Worm (Caenorhabditis elegans) whole organism, L4 larva: ENCODE results near the gene glt-4.
A peak's percentile ranks its signal among the peaks of the same experiment; 100 is the strongest.

Experiments used
- F10B5.3 ChIP-seq: sonication (generic microtip); optimal IDR thresholded peaks from 2 replicates; lab custom pipeline; 2016; ENCODE audit warnings: mild to moderate bottlenecking, missing genetic modification characterization, missing compliant biosample characterization
- F37D6.2 ChIP-seq: sonication (generic microtip); optimal IDR thresholded peaks from 2 replicates; lab custom pipeline; 2016; ENCODE audit warnings: mild to moderate bottlenecking, missing genetic modification characterization, missing compliant biosample characterization
- F44E2.7 ChIP-seq: fragments of 200-800 bp; sonication (Bioruptor generic); IDR thresholded peaks from 2 replicates; pipeline ENCODE4 v2.1.2; 2022; ENCODE audit warnings: missing genetic modification characterization, missing compliant biosample characterization
- T26A8.4 ChIP-seq: fragments of 200-800 bp; sonication (Bioruptor generic); IDR thresholded peaks from 2 replicates; pipeline ENCODE4 v1.3.6; 2022; ENCODE audit warnings: missing genetic modification characterization, missing compliant biosample characterization
- ZK337.2 ChIP-seq: fragments of 200-800 bp; sonication (Bioruptor generic); IDR thresholded peaks from 2 replicates; pipeline ENCODE4 v1.3.6; 2022; ENCODE audit warnings: missing genetic modification reagents, missing genetic modification characterization, missing compliant biosample characterization
- ZK546.5 ChIP-seq, 2 experiments: sonication (generic microtip); optimal IDR thresholded peaks; 2 replicates each; lab custom pipeline; 2017; ENCODE audit warnings: missing biosample characterization in 2 of 2, missing genetic modification characterization in 2 of 2
- aha-1 ChIP-seq: fragments of 150-350 bp; peaks from one replicate; lab custom pipeline; 2014; ENCODE audit warnings: missing biosample characterization, missing genetic modification characterization
- ama-1 ChIP-seq: fragments of 150-350 bp; optimal IDR thresholded peaks from 2 replicates; lab custom pipeline; 2014; ENCODE audit warnings: inconsistent platforms, mixed read lengths
- arid-1 ChIP-seq: fragments of 200-800 bp; sonication (Bioruptor generic); conservative IDR thresholded peaks from 2 replicates; pipeline ENCODE4 v1.3.6; 2022; ENCODE audit warnings: missing genetic modification reagents, missing genetic modification characterization, missing compliant biosample characterization
- attf-4 ChIP-seq: sonication (generic microtip); optimal IDR thresholded peaks from 3 replicates; lab custom pipeline; 2017; ENCODE audit warnings: missing biosample characterization, missing genetic modification characterization
- ceh-20 ChIP-seq: fragments of 200-800 bp; sonication (Bioruptor generic); IDR thresholded peaks from 2 replicates; pipeline ENCODE4 v1.3.6; 2022; ENCODE audit warnings: missing genetic modification reagents, missing genetic modification characterization, missing compliant biosample characterization
- ceh-62 ChIP-seq: sonication (generic microtip); optimal IDR thresholded peaks from 2 replicates; lab custom pipeline; 2017; ENCODE audit warnings: missing biosample characterization, missing genetic modification characterization
- ceh-82 ChIP-seq: sonication (generic microtip); optimal IDR thresholded peaks from 2 replicates; lab custom pipeline; 2017; ENCODE audit warnings: missing biosample characterization, missing genetic modification characterization
- cey-2 ChIP-seq: sonication (generic microtip); optimal IDR thresholded peaks from 3 replicates; lab custom pipeline; 2017; ENCODE audit warnings: missing genetic modification characterization, mild to moderate bottlenecking, missing compliant biosample characterization, antibody characterized with exemption, borderline replicate concordance; ENCODE audit not compliant: insufficient read depth
- ctbp-1 ChIP-seq: fragments of 200-800 bp; sonication (Bioruptor generic); IDR thresholded peaks from 2 replicates; pipeline ENCODE4 v1.3.6; 2022; ENCODE audit warnings: missing genetic modification reagents, missing genetic modification characterization, missing compliant biosample characterization
- daf-16 ChIP-seq, 3 experiments: sonication (generic microtip); optimal IDR thresholded peaks; 2 replicates each; lab custom pipeline; 2016 to 2017; ENCODE audit warnings: missing genetic modification characterization in 3 of 3, missing genetic modification reagents in 3 of 3, mild to moderate bottlenecking in 2 of 3, missing compliant biosample characterization in 2 of 3, missing biosample characterization in 1 of 3, moderate library complexity in 1 of 3
- daf-8 ChIP-seq: fragments of 200-800 bp; sonication (Bioruptor generic); IDR thresholded peaks from 2 replicates; pipeline ENCODE4 v1.3.6; 2022; ENCODE audit warnings: missing genetic modification characterization, missing compliant biosample characterization
- dpl-1 ChIP-seq: fragments of 150-350 bp; optimal IDR thresholded peaks from 2 replicates; lab custom pipeline; 2014; ENCODE audit warnings: missing biosample characterization, missing genetic modification reagents, missing genetic modification characterization
- duxl-1 ChIP-seq: sonication (generic microtip); optimal IDR thresholded peaks from 2 replicates; lab custom pipeline; 2016; ENCODE audit warnings: mild to moderate bottlenecking, missing genetic modification characterization, moderate library complexity, missing compliant biosample characterization; ENCODE audit not compliant: poor library complexity
- hlh-30 ChIP-seq: sonication (generic microtip); optimal IDR thresholded peaks from 2 replicates; lab custom pipeline; 2017; ENCODE audit warnings: antibody characterized with exemption, mild to moderate bottlenecking, missing genetic modification characterization, missing compliant biosample characterization; ENCODE audit not compliant: insufficient read depth
- hmg-1.1 ChIP-seq: fragments of 200-800 bp; sonication (Bioruptor generic); IDR thresholded peaks from 2 replicates; pipeline ENCODE4 v1.3.6; 2022; ENCODE audit warnings: missing genetic modification reagents, missing genetic modification characterization, missing compliant biosample characterization
- jun-1 ChIP-seq: fragments of 150-350 bp; optimal IDR thresholded peaks from 2 replicates; lab custom pipeline; 2014; ENCODE audit warnings: missing biosample characterization, missing genetic modification reagents, missing genetic modification characterization
- lin-1 ChIP-seq: fragments of 200-800 bp; sonication (Bioruptor generic); IDR thresholded peaks from 2 replicates; pipeline ENCODE4 v1.3.6; 2022; ENCODE audit warnings: missing genetic modification reagents, missing genetic modification characterization, missing compliant biosample characterization
- lin-15B ChIP-seq: fragments of 150-350 bp; sonication (generic microtip); optimal IDR thresholded peaks from 3 replicates; lab custom pipeline; 2014; ENCODE audit warnings: missing biosample characterization, missing genetic modification characterization
- lin-29 ChIP-seq: fragments of 200-800 bp; sonication (Bioruptor generic); IDR thresholded peaks from 2 replicates; pipeline ENCODE4 v1.3.6; 2022; ENCODE audit warnings: missing genetic modification reagents, missing genetic modification characterization, missing compliant biosample characterization
- lin-38 ChIP-seq: fragments of 200-800 bp; sonication (Bioruptor generic); IDR thresholded peaks from 2 replicates; pipeline ENCODE4 v1.3.6; 2022; ENCODE audit warnings: missing genetic modification reagents, missing genetic modification characterization, missing compliant biosample characterization
- lir-3 ChIP-seq: sonication (generic microtip); optimal IDR thresholded peaks from 2 replicates; lab custom pipeline; 2016; ENCODE audit warnings: mild to moderate bottlenecking, missing genetic modification characterization, missing compliant biosample characterization
- lsy-2 ChIP-seq, 2 experiments: fragments of 150-350 bp in 1 of 2; sonication (generic microtip) in 1 of 2; optimal IDR thresholded peaks; 2 replicates each; lab custom pipeline; 2014 to 2017; ENCODE audit warnings: missing biosample characterization in 2 of 2, missing genetic modification characterization in 2 of 2
- mdl-1 ChIP-seq, 2 experiments: fragments of 150-350 bp in 1 of 2; sonication (generic microtip) in 1 of 2; optimal IDR thresholded peaks; 2 replicates each; lab custom pipeline; 2014 to 2017; ENCODE audit warnings: missing biosample characterization in 2 of 2, missing genetic modification characterization in 2 of 2
- mxl-3 ChIP-seq: fragments of 200-800 bp; sonication (Bioruptor generic); optimal IDR thresholded peaks from 2 replicates; lab custom pipeline; 2018; ENCODE audit warnings: mild to moderate bottlenecking, missing genetic modification characterization, missing compliant biosample characterization
- nhr-102 ChIP-seq: sonication (generic microtip); optimal IDR thresholded peaks from 2 replicates; lab custom pipeline; 2016; ENCODE audit warnings: mild to moderate bottlenecking, missing genetic modification characterization, moderate library complexity, missing compliant biosample characterization
- nhr-25 ChIP-seq: sonication (generic microtip); optimal IDR thresholded peaks from 2 replicates; lab custom pipeline; 2017; ENCODE audit warnings: missing genetic modification characterization, mild to moderate bottlenecking, missing compliant biosample characterization, antibody characterized with exemption, moderate library complexity, borderline replicate concordance; ENCODE audit not compliant: insufficient read depth
- nhr-28 ChIP-seq: fragments of 150-350 bp; optimal IDR thresholded peaks from 2 replicates; lab custom pipeline; 2014; ENCODE audit warnings: missing biosample characterization, missing genetic modification characterization
- nhr-41 ChIP-seq: fragments of 200-800 bp; sonication (Bioruptor generic); IDR thresholded peaks from 2 replicates; pipeline ENCODE4 v1.3.6; 2022; ENCODE audit warnings: missing genetic modification reagents, missing genetic modification characterization, missing compliant biosample characterization
- pha-4 ChIP-seq, 2 experiments: fragments of 150-350 bp in 1 of 2; fragments of 200-800 bp in 1 of 2; sonication (Bioruptor generic) in 1 of 2; IDR thresholded peaks in 1 of 2; optimal IDR thresholded peaks in 1 of 2; 2 replicates each; pipeline versions ENCODE4 v1.3.6 to Lab custom; 2014 to 2022; ENCODE audit warnings: missing genetic modification characterization in 2 of 2, missing genetic modification reagents in 2 of 2, missing biosample characterization in 1 of 2, missing compliant biosample characterization in 1 of 2
- pqm-1 ChIP-seq: sonication (generic microtip); optimal IDR thresholded peaks from 2 replicates; lab custom pipeline; 2017; ENCODE audit warnings: missing biosample characterization, missing genetic modification characterization
- saeg-2 ChIP-seq: fragments of 200-800 bp; sonication (Bioruptor generic); IDR thresholded peaks from 2 replicates; pipeline ENCODE4 v1.3.6; 2022; ENCODE audit warnings: missing genetic modification reagents, missing genetic modification characterization, missing compliant biosample characterization
- set-16 ChIP-seq: fragments of 200-800 bp; sonication (Bioruptor generic); IDR thresholded peaks from 2 replicates; pipeline ENCODE4 v1.3.6; 2022; ENCODE audit warnings: missing genetic modification reagents, missing genetic modification characterization, missing compliant biosample characterization
- skn-1 ChIP-seq: fragments of 150-350 bp; optimal IDR thresholded peaks from 2 replicates; lab custom pipeline; 2014; ENCODE audit warnings: missing biosample characterization, missing genetic modification characterization
- snpc-1.2 ChIP-seq: fragments of 200-800 bp; sonication (Bioruptor generic); IDR thresholded peaks from 2 replicates; pipeline ENCODE4 v1.3.6; 2022; ENCODE audit warnings: missing genetic modification reagents, missing genetic modification characterization, missing compliant biosample characterization
- spr-3 ChIP-seq: fragments of 200-800 bp; sonication (Bioruptor generic); optimal IDR thresholded peaks from 2 replicates; lab custom pipeline; 2018; ENCODE audit warnings: mild to moderate bottlenecking, missing genetic modification characterization, missing compliant biosample characterization
- tag-97 ChIP-seq: fragments of 200-800 bp; sonication (Bioruptor generic); IDR thresholded peaks from 2 replicates; pipeline ENCODE4 v1.3.6; 2022; ENCODE audit warnings: missing genetic modification characterization, missing compliant biosample characterization
- unc-39 ChIP-seq: sonication (generic microtip); optimal IDR thresholded peaks from 2 replicates; lab custom pipeline; 2017; ENCODE audit warnings: missing biosample characterization, missing genetic modification characterization
- unc-62 ChIP-seq, 3 experiments: fragments of 150-350 bp in 1 of 3; sonication (generic microtip); optimal IDR thresholded peaks in 2 of 3; peaks in 1 of 3; 1 replicate in 1 of 3; 2 replicates in 2 of 3; lab custom pipeline; 2014 to 2017; ENCODE audit warnings: missing biosample characterization in 3 of 3, missing genetic modification characterization in 3 of 3, missing genetic modification reagents in 3 of 3, missing genotype in 1 of 3
- vab-7 ChIP-seq: fragments of 200-800 bp; sonication (Bioruptor generic); IDR thresholded peaks from 2 replicates; pipeline ENCODE4 v1.3.6; 2022; ENCODE audit warnings: missing genetic modification reagents, missing genetic modification characterization, missing compliant biosample characterization
- zag-1 ChIP-seq: fragments of 150-350 bp; optimal IDR thresholded peaks from 2 replicates; lab custom pipeline; 2014; ENCODE audit warnings: missing biosample characterization, missing genetic modification characterization
- zfp-2 ChIP-seq: sonication (generic microtip); optimal IDR thresholded peaks from 2 replicates; lab custom pipeline; 2016; ENCODE audit warnings: mild to moderate bottlenecking, missing genetic modification characterization, missing compliant biosample characterization
- zfp-3 ChIP-seq: fragments of 200-800 bp; sonication (Bioruptor generic); conservative IDR thresholded peaks from 2 replicates; pipeline ENCODE4 v1.3.6; 2022; ENCODE audit warnings: missing genetic modification reagents, missing genetic modification characterization, missing compliant biosample characterization
- zip-2 ChIP-seq: fragments of 150-350 bp; optimal IDR thresholded peaks from 2 replicates; lab custom pipeline; 2014; ENCODE audit warnings: missing biosample characterization, missing genetic modification characterization
- ztf-7 ChIP-seq: fragments of 150-350 bp; optimal IDR thresholded peaks from 2 replicates; lab custom pipeline; 2014; ENCODE audit warnings: missing biosample characterization, missing genetic modification characterization

Gene glt-4

DNA sequence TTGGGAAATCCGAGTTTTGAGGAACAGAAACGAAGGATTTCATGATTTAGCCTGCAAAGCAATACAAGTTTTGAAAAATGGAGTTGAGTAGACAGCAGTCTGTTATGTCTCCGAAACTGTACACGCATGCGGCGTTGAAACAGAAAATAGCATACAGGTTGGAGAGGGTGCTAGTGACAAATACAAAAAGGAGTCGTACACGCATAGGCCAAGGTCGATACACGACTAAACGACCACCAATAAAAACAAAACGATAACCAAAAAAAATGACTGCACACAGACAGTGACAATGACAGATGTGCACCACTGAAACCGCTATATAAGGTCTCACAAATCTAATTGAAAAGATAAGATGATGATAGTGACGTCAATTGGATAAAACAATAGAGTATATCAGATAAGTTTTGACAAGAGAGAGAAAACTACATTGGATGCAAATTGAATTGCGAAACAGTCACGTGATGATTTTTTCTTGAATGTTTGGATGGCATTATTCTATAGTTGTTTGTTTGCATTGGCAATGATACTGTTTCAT lies 45.7 kb downstream of the glt-4 start, which contains the start of gene fah-1 (continued):
- no peak for TF ChIP-seq tag-97 (GFP tag; lab: Robert Waterston, UW)
- TF ChIP-seq ceh-62, result no peak
- peak; percentile 39; the same call in 1 of the 2 replicates for TF ChIP-seq T26A8.4
- TF ChIP-seq unc-39, result no peak
- TF ChIP-seq F44E2.7 (GFP tag; lab: Robert Waterston, UW), result no peak
- TF ChIP-seq mdl-1 (tag; optimal IDR thresholded peaks at IDR 0.05; lab: Kevin White, UChicago), result peak in 1 of 2 experiments; percentile 57
- TF ChIP-seq lin-29, result no peak
- peak; percentile 15 for TF ChIP-seq cey-2 (tag; lab: Kevin White, UChicago)
- TF ChIP-seq ZK546.5 (tag; optimal IDR thresholded peaks at IDR 0.05; lab: Kevin White, UChicago), result no peak
- peak; percentile 86 for TF ChIP-seq aha-1 (tag; lab: Kevin White, UChicago)
- TF ChIP-seq nhr-25, result peak; percentile 86
- no peak for TF ChIP-seq ctbp-1 (GFP tag; lab: Robert Waterston, UW)
- no peak for TF ChIP-seq F37D6.2 (tag; lab: Kevin White, UChicago)
- TF ChIP-seq zfp-2, result no peak
- no peak for TF ChIP-seq pha-4 (GFP tag; IDR thresholded peaks at IDR 0.05; lab: Robert Waterston, UW)
- no peak for TF ChIP-seq pha-4 (tag; optimal IDR thresholded peaks at IDR 0.05; lab: Kevin White, UChicago)
- TF ChIP-seq duxl-1 (tag; lab: Kevin White, UChicago), result no peak
- TF ChIP-seq hmg-1.1 (GFP tag; lab: Robert Waterston, UW), result no peak
- TF ChIP-seq ceh-20 (GFP tag; lab: Robert Waterston, UW), result peak; percentile 47; the same call in 1 of the 2 replicates
- TF ChIP-seq daf-8 (GFP tag; lab: Robert Waterston, UW), result no peak
- no peak for TF ChIP-seq zip-2 (tag; lab: Kevin White, UChicago)
- TF ChIP-seq set-16 (GFP tag; lab: Robert Waterston, UW), result no peak
- no peak for TF ChIP-seq daf-16 (GFP tag; optimal IDR thresholded peaks at IDR 0.05; lab: Kevin White, UChicago)
- TF ChIP-seq daf-16 (tag; optimal IDR thresholded peaks at IDR 0.05; lab: Kevin White, UChicago), result peak; percentile 73
- TF ChIP-seq arid-1 (GFP tag; lab: Robert Waterston, UW), result no peak
- no peak for TF ChIP-seq mxl-3 (GFP tag; lab: Kevin White, UChicago)
- no peak for TF ChIP-seq zag-1
- TF ChIP-seq ama-1 (lab: Kevin White, UChicago), result no peak
- no peak for TF ChIP-seq spr-3 (GFP tag; lab: Kevin White, UChicago)
- TF ChIP-seq zfp-3 (GFP tag; lab: Robert Waterston, UW), result no peak
- no peak for TF ChIP-seq pqm-1 (tag; lab: Kevin White, UChicago)
- TF ChIP-seq saeg-2 (GFP tag; lab: Robert Waterston, UW), result no peak
- no peak for TF ChIP-seq jun-1 (tag; lab: Kevin White, UChicago)
- TF ChIP-seq hlh-30 (tag; lab: Kevin White, UChicago), result peak; percentile 68
- TF ChIP-seq ztf-7 (tag; lab: Kevin White, UChicago), result no peak
- TF ChIP-seq lsy-2 (tag; optimal IDR thresholded peaks at IDR 0.05; lab: Kevin White, UChicago), result no peak
- TF ChIP-seq skn-1 (tag; lab: Kevin White, UChicago), result no peak
- TF ChIP-seq ZK337.2 (GFP tag; lab: Robert Waterston, UW), result no peak
- TF ChIP-seq vab-7 (GFP tag; lab: Robert Waterston, UW), result no peak
- no peak for TF ChIP-seq dpl-1 (GFP tag; lab: Kevin White, UChicago)
- no peak for TF ChIP-seq lir-3 (tag; lab: Kevin White, UChicago)
- TF ChIP-seq unc-62 (GFP tag; optimal IDR thresholded peaks at IDR 0.05 in 1 of 2; lab: Kevin White, UChicago), result no peak
- no peak for TF ChIP-seq unc-62 (tag; optimal IDR thresholded peaks at IDR 0.05; lab: Kevin White, UChicago)
- no peak for TF ChIP-seq F10B5.3 (tag; lab: Kevin White, UChicago)
- no peak for TF ChIP-seq lin-38 (GFP tag; lab: Robert Waterston, UW)
- TF ChIP-seq attf-4 (tag; lab: Kevin White, UChicago), result no peak
- peak; percentile 59 for TF ChIP-seq nhr-102 (tag; lab: Kevin White, UChicago)
- TF ChIP-seq lin-1 (GFP tag; lab: Robert Waterston, UW), result no peak
- TF ChIP-seq snpc-1.2 (GFP tag; lab: Robert Waterston, UW), result no peak
- peak; percentile 22 for TF ChIP-seq nhr-28 (tag; lab: Kevin White, UChicago)
- no peak for TF ChIP-seq lin-15B (tag; lab: Kevin White, UChicago)
- TF ChIP-seq nhr-41, result no peak
- no peak for TF ChIP-seq ceh-82
